Worm (Caenorhabditis elegans) whole organism, L3 larva: ENCODE results near the gene W05H7.1.

Experiments
- R02D3.7 ChIP-seq: fragments of 150-350 bp; optimal IDR thresholded peaks from 2 replicates; lab custom pipeline; 2014; ENCODE audit warnings: missing biosample characterization, missing genetic modification characterization
- ZK546.5 ChIP-seq: sonication (generic microtip); optimal IDR thresholded peaks from 2 replicates; lab custom pipeline; 2017; ENCODE audit warnings: missing biosample characterization, missing genetic modification characterization
- aly-2 ChIP-seq: fragments of 150-350 bp; optimal IDR thresholded peaks from 2 replicates; lab custom pipeline; 2014; ENCODE audit warnings: missing biosample characterization, missing genetic modification characterization
- ama-1 ChIP-seq: fragments of 150-350 bp; optimal IDR thresholded peaks from 2 replicates; lab custom pipeline; 2018
- ceh-16 ChIP-seq: sonication (generic microtip); optimal IDR thresholded peaks from 2 replicates; lab custom pipeline; 2017; ENCODE audit warnings: missing biosample characterization, missing genetic modification characterization
- ceh-28 ChIP-seq: fragments of 150-350 bp; optimal IDR thresholded peaks from 2 replicates; lab custom pipeline; 2014; ENCODE audit warnings: missing biosample characterization, missing genetic modification reagents, missing genetic modification characterization
- ceh-82 ChIP-seq: fragments of 150-350 bp; optimal IDR thresholded peaks from 2 replicates; lab custom pipeline; 2014; ENCODE audit warnings: missing biosample characterization, missing genetic modification characterization
- ceh-9 ChIP-seq: sonication (generic microtip); optimal IDR thresholded peaks from 2 replicates; lab custom pipeline; 2018; ENCODE audit warnings: missing biosample characterization, missing genetic modification characterization
- daf-12 ChIP-seq: fragments of 150-350 bp; optimal IDR thresholded peaks from 2 replicates; lab custom pipeline; 2014; ENCODE audit warnings: missing biosample characterization, missing genetic modification reagents, missing genetic modification characterization
- egl-27 ChIP-seq: sonication (generic microtip); optimal IDR thresholded peaks from 4 replicates; lab custom pipeline; 2017; ENCODE audit warnings: missing biosample characterization, missing genetic modification reagents, missing genetic modification characterization
- elt-1 ChIP-seq: fragments of 150-350 bp; optimal IDR thresholded peaks from 2 replicates; lab custom pipeline; 2014; ENCODE audit warnings: missing biosample characterization, missing genetic modification characterization
- elt-2 ChIP-seq: sonication (generic microtip); optimal IDR thresholded peaks from 2 replicates; lab custom pipeline; 2016; ENCODE audit warnings: missing genetic modification reagents, mild to moderate bottlenecking, missing genetic modification characterization, missing compliant biosample characterization
- eor-1 ChIP-seq, 2 experiments: fragments of 150-350 bp; optimal IDR thresholded peaks; 2 replicates each; lab custom pipeline; 2014 to 2018; ENCODE audit warnings: missing biosample characterization in 2 of 2, missing genetic modification characterization in 2 of 2
- fkh-10 ChIP-seq: sonication (generic microtip); optimal IDR thresholded peaks from 2 replicates; lab custom pipeline; 2017; ENCODE audit warnings: missing biosample characterization, missing genetic modification reagents, missing genetic modification characterization
- fkh-2 ChIP-seq: fragments of 150-350 bp; optimal IDR thresholded peaks from 2 replicates; lab custom pipeline; 2014; ENCODE audit warnings: missing biosample characterization, missing genetic modification reagents, missing genetic modification characterization
- fos-1 ChIP-seq: fragments of 150-350 bp; optimal IDR thresholded peaks from 2 replicates; lab custom pipeline; 2014; ENCODE audit warnings: missing biosample characterization, missing genetic modification characterization
- hmg-11 ChIP-seq: sonication (generic microtip); optimal IDR thresholded peaks from 2 replicates; lab custom pipeline; 2016; ENCODE audit warnings: missing genetic modification characterization, missing compliant biosample characterization
- lin-15B ChIP-seq: fragments of 150-350 bp; optimal IDR thresholded peaks from 2 replicates; lab custom pipeline; 2014; ENCODE audit warnings: missing biosample characterization, missing genetic modification characterization
- lin-39 ChIP-seq: fragments of 150-350 bp; optimal IDR thresholded peaks from 2 replicates; lab custom pipeline; 2018; ENCODE audit warnings: missing biosample characterization, missing genetic modification reagents, missing genetic modification characterization
- lsy-12 ChIP-seq: sonication (generic microtip); optimal IDR thresholded peaks from 2 replicates; lab custom pipeline; 2016; ENCODE audit warnings: mild to moderate bottlenecking, missing genetic modification characterization, missing compliant biosample characterization
- mdl-1 ChIP-seq: fragments of 150-350 bp; optimal IDR thresholded peaks from 2 replicates; lab custom pipeline; 2014; ENCODE audit warnings: missing biosample characterization, missing genetic modification characterization
- nfya-1 ChIP-seq: sonication (generic microtip); optimal IDR thresholded peaks from 2 replicates; lab custom pipeline; 2017; ENCODE audit warnings: missing genetic modification characterization, mild to moderate bottlenecking, missing compliant biosample characterization, antibody characterized with exemption, moderate library complexity; ENCODE audit not compliant: insufficient read depth
- nhr-11 ChIP-seq: fragments of 150-350 bp; optimal IDR thresholded peaks from 2 replicates; lab custom pipeline; 2014; ENCODE audit warnings: missing biosample characterization, missing genetic modification characterization
- nhr-12 ChIP-seq: fragments of 150-350 bp; optimal IDR thresholded peaks from 2 replicates; lab custom pipeline; 2014; ENCODE audit warnings: missing biosample characterization, missing genetic modification characterization
- nhr-23 ChIP-seq: fragments of 150-350 bp; optimal IDR thresholded peaks from 2 replicates; lab custom pipeline; 2014; ENCODE audit warnings: missing biosample characterization, missing genetic modification reagents, missing genetic modification characterization
- nhr-25 ChIP-seq: sonication (generic microtip); optimal IDR thresholded peaks from 2 replicates; lab custom pipeline; 2017; ENCODE audit warnings: missing biosample characterization, missing genetic modification characterization
- nhr-28 ChIP-seq: fragments of 150-350 bp; optimal IDR thresholded peaks from 2 replicates; lab custom pipeline; 2014; ENCODE audit warnings: missing biosample characterization, missing genetic modification characterization
- nhr-67 ChIP-seq: fragments of 150-350 bp; optimal IDR thresholded peaks from 2 replicates; lab custom pipeline; 2014; ENCODE audit warnings: missing biosample characterization, missing genetic modification characterization
- nhr-76 ChIP-seq: fragments of 150-350 bp; sonication (generic microtip); optimal IDR thresholded peaks from 5 replicates; lab custom pipeline; 2014; ENCODE audit warnings: missing biosample characterization, missing genetic modification characterization
- nhr-77 ChIP-seq: fragments of 150-350 bp; optimal IDR thresholded peaks from 2 replicates; lab custom pipeline; 2014; ENCODE audit warnings: missing biosample characterization, missing genetic modification characterization
- pha-4 ChIP-seq: fragments of 150-350 bp; optimal IDR thresholded peaks from 2 replicates; lab custom pipeline; 2014; ENCODE audit warnings: missing biosample characterization, missing genetic modification reagents, missing genetic modification characterization
- pqm-1 ChIP-seq: fragments of 150-350 bp; optimal IDR thresholded peaks from 2 replicates; lab custom pipeline; 2017; ENCODE audit warnings: missing biosample characterization, missing genetic modification characterization, inconsistent platforms
- sea-2 ChIP-seq: fragments of 150-350 bp; sonication (generic microtip); optimal IDR thresholded peaks from 4 replicates; lab custom pipeline; 2014; ENCODE audit warnings: missing biosample characterization, missing genetic modification reagents, missing genetic modification characterization
- skn-1 ChIP-seq: fragments of 150-350 bp; optimal IDR thresholded peaks from 2 replicates; lab custom pipeline; 2014; ENCODE audit warnings: missing biosample characterization, missing genetic modification characterization
- tbx-2 ChIP-seq: sonication (generic microtip); optimal IDR thresholded peaks from 2 replicates; lab custom pipeline; 2016; ENCODE audit warnings: mild to moderate bottlenecking, missing genetic modification characterization, missing compliant biosample characterization
- zag-1 ChIP-seq: fragments of 150-350 bp; optimal IDR thresholded peaks from 2 replicates; lab custom pipeline; 2014; ENCODE audit warnings: missing biosample characterization, missing genetic modification characterization

Gene W05H7.1

DNA sequence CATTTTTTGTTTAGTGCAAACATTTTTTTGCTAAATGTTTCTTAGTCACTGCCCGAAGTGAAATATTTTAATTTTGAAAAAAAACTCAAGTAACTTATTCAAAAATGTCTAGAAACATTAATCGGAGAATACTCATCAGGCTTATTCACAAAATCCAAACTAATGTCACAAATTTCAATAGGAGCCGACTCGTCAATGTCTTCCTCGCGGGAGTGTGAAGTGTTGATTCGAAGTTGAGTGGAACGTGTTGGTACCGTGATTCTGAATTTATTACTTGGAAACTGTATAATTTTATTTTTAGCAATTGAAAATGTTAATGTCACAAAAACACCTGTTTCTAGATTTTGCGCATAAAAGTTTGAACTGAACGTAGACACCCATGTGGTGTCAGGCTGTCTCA is 39.0 kb downstream of the W05H7.1 start:
- TF ChIP-seq lin-15B (tag; lab: Kevin White, UChicago) (no peak), lsy-12 (peak; percentile 10)

DNA sequence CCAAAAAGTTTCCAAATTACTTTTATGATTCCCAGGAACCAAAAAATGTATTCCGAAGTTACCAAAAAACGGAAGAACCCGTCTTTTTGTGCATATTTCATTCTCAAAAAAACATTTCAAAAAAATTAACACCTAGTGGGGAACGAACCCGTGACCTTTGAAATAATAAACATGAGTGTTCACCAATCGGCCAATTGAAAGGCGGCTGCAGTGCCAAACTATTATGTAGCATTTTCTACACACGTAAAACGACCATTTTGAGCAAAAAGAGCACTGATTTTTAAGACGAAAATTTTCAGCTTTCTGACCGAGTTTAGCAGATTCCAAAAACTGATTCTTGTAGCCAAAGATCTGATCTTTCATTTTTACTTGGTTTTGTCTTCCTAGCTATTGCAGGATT is 40.5 kb downstream of the W05H7.1 start:
- TF ChIP-seq nhr-23 = no peak
- TF ChIP-seq nhr-67 = no peak
- no peak for TF ChIP-seq nhr-12
- TF ChIP-seq ZK546.5 (tag; lab: Kevin White, UChicago) = no peak
- TF ChIP-seq ceh-82 (tag; lab: Kevin White, UChicago) = no peak
- TF ChIP-seq lin-39 (tag; lab: Kevin White, UChicago) = no peak
- TF ChIP-seq elt-2 (tag; lab: Kevin White, UChicago) = no peak
- TF ChIP-seq nhr-25 (tag; lab: Kevin White, UChicago) = no peak
- no peak for TF ChIP-seq ama-1 (lab: Kevin White, UChicago)
- TF ChIP-seq tbx-2 = no peak
- TF ChIP-seq mdl-1 = no peak
- TF ChIP-seq zag-1 (tag; lab: Kevin White, UChicago) = no peak
- TF ChIP-seq pha-4 (tag; lab: Kevin White, UChicago) = no peak
- no peak for TF ChIP-seq nhr-77 (tag; lab: Kevin White, UChicago)
- TF ChIP-seq nhr-28 (tag; lab: Kevin White, UChicago) = no peak
- TF ChIP-seq skn-1 (tag; lab: Kevin White, UChicago) = no peak
- TF ChIP-seq fkh-10 (GFP tag; lab: Kevin White, UChicago) = no peak
- no peak for TF ChIP-seq ceh-9 (tag; lab: Kevin White, UChicago)

DNA sequence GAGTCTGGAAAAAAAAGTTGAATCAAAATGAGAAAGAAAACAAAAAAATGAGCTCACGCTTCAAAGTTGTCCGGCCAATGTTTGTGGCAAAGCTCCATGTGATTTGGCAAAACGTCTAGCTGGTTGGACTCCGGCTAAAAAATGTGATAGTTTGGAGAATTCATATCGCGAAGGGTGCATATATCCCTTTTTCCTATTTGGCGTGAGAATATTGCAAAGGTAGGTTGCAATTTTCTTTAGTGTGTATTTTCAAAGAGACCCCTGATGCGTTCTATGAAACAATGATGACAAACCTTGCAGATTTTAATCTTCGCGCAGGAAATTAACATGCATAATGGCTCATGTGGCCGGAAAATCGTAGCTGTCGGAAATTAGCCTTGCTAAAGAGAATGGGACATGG is 41.6 kb downstream of the W05H7.1 start:
- no peak for TF ChIP-seq nhr-12
- no peak for TF ChIP-seq ceh-9 (tag; lab: Kevin White, UChicago)
- peak; percentile 27 for TF ChIP-seq nhr-23
- TF ChIP-seq, all 47 proteins: peak for 1

DNA sequence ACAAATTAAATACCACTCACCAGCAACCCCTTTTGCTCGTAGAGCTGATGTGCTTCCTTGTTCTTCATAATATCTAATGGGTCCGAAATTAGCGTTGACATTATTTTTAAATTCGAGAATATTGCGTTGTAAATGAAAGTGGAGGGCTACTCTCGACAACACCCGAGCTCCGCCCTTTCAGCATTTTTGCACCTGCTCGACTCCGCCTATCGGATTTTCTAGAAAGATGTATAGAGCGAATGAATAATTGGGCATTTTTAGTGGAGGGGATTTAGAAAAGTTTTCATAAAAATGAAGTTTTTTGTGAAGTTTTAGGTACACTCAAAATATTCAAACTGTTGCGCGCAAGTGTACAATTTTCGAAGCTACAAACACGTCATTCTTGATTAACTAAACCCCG is 43.7 kb downstream of the W05H7.1 start, which contains the start of gene F09E10.5:
Gene F09E10.5, minus strand, starts transcription at position 101 of the 400 bp plus-strand sequence.
- TF ChIP-seq ama-1 (lab: Kevin White, UChicago) = no peak
- TF ChIP-seq nhr-12 = no peak
- no peak for TF ChIP-seq zag-1 (tag; lab: Kevin White, UChicago)
- no peak for TF ChIP-seq ZK546.5 (tag; lab: Kevin White, UChicago)
- no peak for TF ChIP-seq nhr-11 (tag; lab: Kevin White, UChicago)
- no peak for TF ChIP-seq nhr-76 (tag; lab: Kevin White, UChicago)
- no peak for TF ChIP-seq egl-27
- no peak for TF ChIP-seq fkh-2 (tag; lab: Kevin White, UChicago)
- no peak for TF ChIP-seq skn-1 (tag; lab: Kevin White, UChicago)
- TF ChIP-seq sea-2 = no peak
- no peak for TF ChIP-seq R02D3.7 (tag; lab: Kevin White, UChicago)
- TF ChIP-seq, all 47 proteins: peak for 0

DNA sequence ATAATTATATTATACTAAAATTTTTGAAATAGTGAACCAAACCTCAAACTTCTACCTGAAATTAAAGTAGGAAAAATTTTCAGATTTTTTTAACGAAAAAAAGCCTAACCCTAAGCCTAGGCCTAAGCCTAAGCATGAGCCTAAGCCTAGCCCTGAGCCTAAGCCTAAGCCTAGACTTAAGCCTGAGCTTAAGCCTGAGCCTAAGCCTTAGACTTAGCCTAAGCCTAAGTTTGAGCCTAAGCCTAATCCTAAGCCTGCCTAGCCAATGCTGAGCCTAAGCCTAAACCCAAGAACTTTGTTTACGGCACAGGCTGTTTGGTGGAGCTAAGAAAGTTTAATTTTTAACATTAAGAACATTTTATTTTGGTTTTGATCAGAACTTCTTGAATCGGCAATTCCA is 45.4 kb downstream of the W05H7.1 start:
- TF ChIP-seq nhr-11 (tag; lab: Kevin White, UChicago) = no peak
- TF ChIP-seq, all 47 proteins: peak for 0

DNA sequence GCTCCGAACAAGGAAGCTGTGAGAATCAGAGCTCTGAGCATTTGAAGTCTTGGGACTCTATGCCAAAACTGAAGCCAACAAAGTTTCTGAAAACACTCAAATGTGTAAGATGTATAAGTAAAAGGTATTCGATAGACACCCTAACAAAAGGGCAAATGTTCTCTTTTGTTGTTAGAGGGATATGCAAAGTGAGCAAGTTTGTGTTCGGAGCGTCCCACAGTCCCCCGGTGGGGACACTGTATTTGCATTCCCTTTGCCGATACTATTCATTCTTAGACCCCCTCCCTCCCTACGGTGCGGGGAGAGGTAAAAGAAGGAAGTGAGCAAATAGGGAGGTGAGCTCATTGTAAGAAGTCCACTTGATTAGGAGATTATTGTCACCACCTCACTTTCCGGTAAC is 47.0 kb downstream of the W05H7.1 start, which contains the start of gene F09E10.6:
Gene F09E10.6, minus strand, starts transcription at position 101 of the 400 bp plus-strand sequence.
- TF ChIP-seq nhr-67 (no peak), nhr-28 (tag; lab: Kevin White, UChicago) (no peak), R02D3.7 (tag; lab: Kevin White, UChicago) (no peak), eor-1 (tag; optimal IDR thresholded peaks at IDR 0.05; lab: Kevin White, UChicago) (no peak), fos-1 (no peak), egl-27 (no peak), fkh-10 (GFP tag; lab: Kevin White, UChicago) (no peak), hmg-11 (tag; lab: Kevin White, UChicago) (no peak), pqm-1 (no peak), nhr-11 (tag; lab: Kevin White, UChicago) (no peak), elt-1 (no peak), ceh-28 (tag; lab: Kevin White, UChicago) (no peak), daf-12 (tag; lab: Kevin White, UChicago) (no peak), ceh-16 (tag; lab: Kevin White, UChicago) (no peak), tbx-2 (no peak), nhr-25 (tag; lab: Kevin White, UChicago) (no peak), nfya-1 (tag; lab: Kevin White, UChicago) (no peak), aly-2 (tag; lab: Kevin White, UChicago) (no peak), elt-2 (tag; lab: Kevin White, UChicago) (no peak)
